Worm (Caenorhabditis elegans) whole organism, L1 larva: Measurements from ENCODE around the gene smg-8.

ENCODE experiments used
- C04F5.9 ChIP-seq: sonication (generic microtip); optimal IDR thresholded peaks from 2 replicates; lab custom pipeline; 2016; ENCODE audit warnings: missing genetic modification characterization, missing compliant biosample characterization
- C34B4.2 ChIP-seq: sonication (generic microtip); optimal IDR thresholded peaks from 2 replicates; lab custom pipeline; 2017; ENCODE audit warnings: mild to moderate bottlenecking, missing genetic modification characterization, missing compliant biosample characterization
- F16B12.6 ChIP-seq: fragments of 150-350 bp; optimal IDR thresholded peaks from 2 replicates; lab custom pipeline; 2014; ENCODE audit warnings: missing biosample characterization, missing genetic modification characterization
- alr-1 ChIP-seq: fragments of 200-800 bp; sonication (Bioruptor generic); optimal IDR thresholded peaks from 2 replicates; lab custom pipeline; 2018; ENCODE audit warnings: borderline replicate concordance, mild to moderate bottlenecking, missing genetic modification characterization, missing compliant biosample characterization
- aly-2 ChIP-seq: fragments of 150-350 bp; optimal IDR thresholded peaks from 2 replicates; lab custom pipeline; 2014; ENCODE audit warnings: missing biosample characterization, missing genetic modification characterization
- blmp-1 ChIP-seq: fragments of 150-350 bp; optimal IDR thresholded peaks from 2 replicates; lab custom pipeline; 2014; ENCODE audit warnings: missing biosample characterization, missing genetic modification characterization
- ceh-63 ChIP-seq: fragments of 200-800 bp; sonication (Bioruptor generic); optimal IDR thresholded peaks from 2 replicates; lab custom pipeline; 2018; ENCODE audit warnings: mild to moderate bottlenecking, missing genetic modification characterization, missing compliant biosample characterization
- ceh-82 ChIP-seq, 3 experiments: fragments of 150-350 bp in 1 of 3; sonication (generic microtip) in 2 of 3; optimal IDR thresholded peaks; 2 replicates each; lab custom pipeline; 2014 to 2017; ENCODE audit warnings: missing biosample characterization in 3 of 3, missing genetic modification characterization in 3 of 3
- ceh-88 ChIP-seq: fragments of 200-800 bp; sonication (Bioruptor generic); IDR thresholded peaks from 2 replicates; pipeline ENCODE4 v1.3.6; 2022; ENCODE audit warnings: missing genetic modification characterization, missing compliant biosample characterization
- ceh-90 ChIP-seq: sonication (generic microtip); optimal IDR thresholded peaks from 2 replicates; lab custom pipeline; 2016; ENCODE audit warnings: missing genetic modification characterization, missing compliant biosample characterization
- ces-1 ChIP-seq: fragments of 150-350 bp; optimal IDR thresholded peaks from 2 replicates; lab custom pipeline; 2014; ENCODE audit warnings: missing biosample characterization, missing genetic modification reagents, missing genetic modification characterization
- dpl-1 ChIP-seq, 3 experiments: fragments of 150-350 bp in 2 of 3; sonication (generic microtip) in 1 of 3; optimal IDR thresholded peaks; 2 replicates each; lab custom pipeline; 2014 to 2017; ENCODE audit warnings: missing biosample characterization in 3 of 3, missing genetic modification characterization in 3 of 3, missing genetic modification reagents in 3 of 3
- dsc-1 ChIP-seq: sonication (generic microtip); optimal IDR thresholded peaks from 2 replicates; lab custom pipeline; 2016; ENCODE audit warnings: mild to moderate bottlenecking, missing genetic modification characterization, missing compliant biosample characterization
- elt-3 ChIP-seq, 6 experiments: fragments of 150-350 bp in 1 of 6; sonication (generic microtip); optimal IDR thresholded peaks; 2 replicates each; lab custom pipeline; 2017 to 2018; ENCODE audit warnings: missing biosample characterization in 6 of 6, missing genetic modification characterization in 6 of 6, inconsistent platforms in 1 of 6
- ets-5 ChIP-seq: fragments of 200-800 bp; sonication (Bioruptor generic); IDR thresholded peaks from 2 replicates; pipeline ENCODE4 v1.3.6; 2022; ENCODE audit warnings: missing genetic modification characterization, missing compliant biosample characterization
- fkh-10 ChIP-seq: sonication (generic microtip); optimal IDR thresholded peaks from 2 replicates; lab custom pipeline; 2017; ENCODE audit warnings: missing biosample characterization, missing genetic modification reagents, missing genetic modification characterization
- fkh-4 ChIP-seq: sonication (generic microtip); optimal IDR thresholded peaks from 2 replicates; lab custom pipeline; 2016; ENCODE audit warnings: missing compliant biosample characterization, missing genetic modification characterization, borderline replicate concordance
- grh-1 ChIP-seq: fragments of 200-800 bp; sonication (Bioruptor generic); IDR thresholded peaks from 2 replicates; pipeline ENCODE4 v1.3.6; 2022; ENCODE audit warnings: missing genetic modification reagents, missing genetic modification characterization, missing compliant biosample characterization
- hlh-17 ChIP-seq: fragments of 200-800 bp; sonication (Bioruptor generic); optimal IDR thresholded peaks from 2 replicates; lab custom pipeline; 2018; ENCODE audit warnings: missing genetic modification characterization, mild to moderate bottlenecking, missing compliant biosample characterization, moderate library complexity, borderline replicate concordance
- irx-1 ChIP-seq: sonication (generic microtip); optimal IDR thresholded peaks from 2 replicates; lab custom pipeline; 2016; ENCODE audit warnings: missing genetic modification characterization, missing compliant biosample characterization
- jun-1 ChIP-seq: fragments of 150-350 bp; optimal IDR thresholded peaks from 2 replicates; lab custom pipeline; 2014; ENCODE audit warnings: missing biosample characterization, missing genetic modification reagents, missing genetic modification characterization
- lin-13 ChIP-seq: fragments of 150-350 bp; optimal IDR thresholded peaks from 2 replicates; lab custom pipeline; 2014; ENCODE audit warnings: missing biosample characterization, missing genetic modification reagents, missing genetic modification characterization
- lin-14 ChIP-seq: fragments of 200-800 bp; sonication (Bioruptor generic); optimal IDR thresholded peaks from 2 replicates; lab custom pipeline; 2018; ENCODE audit warnings: mild to moderate bottlenecking, missing genetic modification characterization, moderate library complexity, missing compliant biosample characterization
- lin-39 ChIP-seq: fragments of 150-350 bp; optimal IDR thresholded peaks from 2 replicates; lab custom pipeline; 2014; ENCODE audit warnings: missing biosample characterization, missing genetic modification reagents, missing genetic modification characterization
- lsy-2 ChIP-seq, 2 experiments: fragments of 150-350 bp; optimal IDR thresholded peaks; 2 replicates each; lab custom pipeline; 2014; ENCODE audit warnings: missing biosample characterization in 2 of 2, missing genetic modification characterization in 2 of 2
- mef-2 ChIP-seq: fragments of 150-350 bp; optimal IDR thresholded peaks from 2 replicates; lab custom pipeline; 2014; ENCODE audit warnings: missing biosample characterization, missing genetic modification characterization
- nhr-19 ChIP-seq: fragments of 200-800 bp; sonication (Bioruptor generic); conservative IDR thresholded peaks from 2 replicates; pipeline ENCODE4 v1.3.6; 2022; ENCODE audit warnings: missing genetic modification characterization, missing compliant biosample characterization
- nhr-20 ChIP-seq: sonication (generic microtip); optimal IDR thresholded peaks from 2 replicates; lab custom pipeline; 2016; ENCODE audit warnings: mild to moderate bottlenecking, missing genetic modification characterization, missing compliant biosample characterization
- nhr-237 ChIP-seq: fragments of 150-350 bp; optimal IDR thresholded peaks from 2 replicates; lab custom pipeline; 2014; ENCODE audit warnings: missing biosample characterization, missing genetic modification characterization
- nhr-47 ChIP-seq: sonication (generic microtip); optimal IDR thresholded peaks from 2 replicates; lab custom pipeline; 2016; ENCODE audit warnings: mild to moderate bottlenecking, missing genetic modification characterization, moderate library complexity, missing compliant biosample characterization
- nhr-71 ChIP-seq: sonication (generic microtip); optimal IDR thresholded peaks from 2 replicates; lab custom pipeline; 2016; ENCODE audit warnings: mild to moderate bottlenecking, missing genetic modification characterization, moderate library complexity, missing compliant biosample characterization
- nhr-85 ChIP-seq: sonication (generic microtip); peaks from one replicate; lab custom pipeline; 2016; ENCODE audit warnings: missing genetic modification characterization, inconsistent platforms, missing compliant biosample characterization
- nhr-90 ChIP-seq: sonication (generic microtip); optimal IDR thresholded peaks from 2 replicates; lab custom pipeline; 2016; ENCODE audit warnings: mild to moderate bottlenecking, missing genetic modification characterization, missing compliant biosample characterization; ENCODE audit not compliant: poor library complexity
- pag-3 ChIP-seq: sonication (generic microtip); optimal IDR thresholded peaks from 2 replicates; lab custom pipeline; 2017; ENCODE audit warnings: missing genetic modification characterization, mild to moderate bottlenecking, missing compliant biosample characterization, antibody characterized with exemption, borderline replicate concordance; ENCODE audit not compliant: insufficient read depth
- pax-3 ChIP-seq: fragments of 200-800 bp; sonication (Bioruptor generic); optimal IDR thresholded peaks from 2 replicates; lab custom pipeline; 2018; ENCODE audit warnings: mild to moderate bottlenecking, missing genetic modification characterization, moderate library complexity, missing compliant biosample characterization
- rnt-1 ChIP-seq: sonication (generic microtip); optimal IDR thresholded peaks from 2 replicates; lab custom pipeline; 2016; ENCODE audit warnings: mild to moderate bottlenecking, missing genetic modification characterization, moderate library complexity, missing compliant biosample characterization
- snpc-4 ChIP-seq: fragments of 150-350 bp; optimal IDR thresholded peaks from 2 replicates; lab custom pipeline; 2014; ENCODE audit warnings: missing biosample characterization, missing genetic modification characterization
- snu-23 ChIP-seq: sonication (generic microtip); optimal IDR thresholded peaks from 2 replicates; lab custom pipeline; 2016; ENCODE audit warnings: missing genetic modification characterization, missing compliant biosample characterization
- sox-4 ChIP-seq: sonication (generic microtip); optimal IDR thresholded peaks from 2 replicates; lab custom pipeline; 2016; ENCODE audit warnings: missing genetic modification characterization, missing compliant biosample characterization
- sptf-1 ChIP-seq: fragments of 150-350 bp; optimal IDR thresholded peaks from 2 replicates; lab custom pipeline; 2014; ENCODE audit warnings: missing biosample characterization, missing genetic modification characterization
- sup-37 ChIP-seq: fragments of 200-800 bp; sonication (Bioruptor generic); optimal IDR thresholded peaks from 2 replicates; lab custom pipeline; 2018; ENCODE audit warnings: mild to moderate bottlenecking, missing genetic modification characterization, missing compliant biosample characterization
- swsn-7 ChIP-seq: sonication (generic microtip); optimal IDR thresholded peaks from 2 replicates; lab custom pipeline; 2016; ENCODE audit warnings: missing genetic modification characterization, missing compliant biosample characterization
- tlp-1 ChIP-seq: fragments of 150-350 bp; optimal IDR thresholded peaks from 2 replicates; lab custom pipeline; 2014; ENCODE audit warnings: missing biosample characterization, missing genetic modification characterization
- unc-62 ChIP-seq: fragments of 150-350 bp; optimal IDR thresholded peaks from 2 replicates; lab custom pipeline; 2014; ENCODE audit warnings: missing biosample characterization, missing genetic modification reagents, missing genetic modification characterization
- unc-86 ChIP-seq: sonication (generic microtip); optimal IDR thresholded peaks from 2 replicates; lab custom pipeline; 2016; ENCODE audit warnings: missing genetic modification characterization, missing compliant biosample characterization
- unc-98 ChIP-seq: fragments of 200-800 bp; sonication (Bioruptor generic); IDR thresholded peaks from 2 replicates; pipeline ENCODE4 v1.3.6; 2022; ENCODE audit warnings: missing genetic modification characterization, missing compliant biosample characterization
- vab-15 ChIP-seq: sonication (generic microtip); optimal IDR thresholded peaks from 2 replicates; lab custom pipeline; 2017; ENCODE audit warnings: missing genotype, mild to moderate bottlenecking, missing genetic modification characterization, missing compliant biosample characterization
- xbp-1 ChIP-seq: sonication (generic microtip); optimal IDR thresholded peaks from 2 replicates; lab custom pipeline; 2016; ENCODE audit warnings: missing genetic modification characterization, missing compliant biosample characterization
- zag-1 ChIP-seq: fragments of 150-350 bp; optimal IDR thresholded peaks from 2 replicates; lab custom pipeline; 2014; ENCODE audit warnings: missing biosample characterization, missing genetic modification characterization
- zip-4 ChIP-seq: fragments of 200-800 bp; sonication (Bioruptor generic); optimal IDR thresholded peaks from 2 replicates; lab custom pipeline; 2018; ENCODE audit warnings: mild to moderate bottlenecking, missing genetic modification characterization, moderate library complexity, missing compliant biosample characterization
- ztf-11 ChIP-seq, 2 experiments: sonication (generic microtip); optimal IDR thresholded peaks; 2 replicates each; lab custom pipeline; 2016 to 2017; ENCODE audit warnings: missing genetic modification characterization in 2 of 2, missing biosample characterization in 1 of 2, missing compliant biosample characterization in 1 of 2
- ztf-4 ChIP-seq: fragments of 150-350 bp; optimal IDR thresholded peaks from 2 replicates; lab custom pipeline; 2014; ENCODE audit warnings: missing biosample characterization, missing genetic modification characterization

Gene smg-8

ce11 chrII:14437922-14438458, 3.2 kb upstream of the smg-8 start, which contains the start of gene K04B12.2 (continued):
- TF ChIP-seq vab-15 (no peak), nhr-47 (peak; percentile 70), sptf-1 (tag; lab: Kevin White, UChicago) (no peak), fkh-10 (GFP tag; lab: Kevin White, UChicago) (no peak), ceh-82 (tag; optimal IDR thresholded peaks at IDR 0.05; lab: Kevin White, UChicago) (peak in 2 of 3 experiments; percentile 46 to 66), lin-13 (peak; percentile 4), snpc-4 (tag; lab: Kevin White, UChicago) (peak; percentile 60), lin-14 (GFP tag; lab: Kevin White, UChicago) (peak; percentile 93), xbp-1 (peak; percentile 52), lsy-2 (tag; optimal IDR thresholded peaks at IDR 0.05; lab: Kevin White, UChicago) (peak; percentile 35 to 76), sup-37 (GFP tag; lab: Kevin White, UChicago) (no peak), nhr-90 (tag; lab: Kevin White, UChicago) (peak; percentile 41), fkh-4 (tag; lab: Kevin White, UChicago) (no peak), jun-1 (no peak), pag-3 (no peak), nhr-20 (peak; percentile 74), elt-3 (tag; optimal IDR thresholded peaks at IDR 0.05; lab: Kevin White, UChicago) (peak in 3 of 6 experiments; percentile 1 to 52 (median 30)), zag-1 (tag; lab: Kevin White, UChicago) (no peak), nhr-85 (peak; percentile 78), ces-1 (GFP tag; lab: Kevin White, UChicago) (no peak), unc-86 (tag; lab: Kevin White, UChicago) (peak; percentile 2), hlh-17 (GFP tag; lab: Kevin White, UChicago) (no peak), ceh-90 (tag; lab: Kevin White, UChicago) (no peak), unc-62 (no peak), nhr-237 (tag; lab: Kevin White, UChicago) (no peak), dpl-1 (GFP tag; optimal IDR thresholded peaks at IDR 0.05; lab: Kevin White, UChicago) (peak; percentile 57 to 67 (median 63)), zip-4 (GFP tag; lab: Kevin White, UChicago) (no peak), dsc-1 (tag; lab: Kevin White, UChicago) (no peak), nhr-19 (GFP tag; lab: Robert Waterston, UW) (peak; percentile 50), tlp-1 (tag; lab: Kevin White, UChicago) (no peak), ceh-63 (GFP tag; lab: Kevin White, UChicago) (no peak), ets-5 (no peak), ztf-4 (tag; lab: Kevin White, UChicago) (no peak), nhr-71 (tag; lab: Kevin White, UChicago) (peak; percentile 75), F16B12.6 (tag; lab: Kevin White, UChicago) (peak; percentile 16), snu-23 (GFP tag; lab: Kevin White, UChicago) (peak; percentile 83), ceh-88 (GFP tag; lab: Robert Waterston, UW) (no peak), pax-3 (no peak), ztf-11 (tag; optimal IDR thresholded peaks at IDR 0.05; lab: Kevin White, UChicago) (no peak), swsn-7 (tag; lab: Kevin White, UChicago) (peak; percentile 59), alr-1 (tag; lab: Kevin White, UChicago) (no peak), irx-1 (tag; lab: Kevin White, UChicago) (no peak), C34B4.2 (tag; lab: Kevin White, UChicago) (no peak), blmp-1 (tag; lab: Kevin White, UChicago) (peak; percentile 57), grh-1 (GFP tag; lab: Robert Waterston, UW) (no peak), lin-39 (tag; lab: Kevin White, UChicago) (no peak), aly-2 (no peak), rnt-1 (tag; lab: Kevin White, UChicago) (peak; percentile 48), unc-98 (GFP tag; lab: Robert Waterston, UW) (no peak), C04F5.9 (tag; lab: Kevin White, UChicago) (no peak), mef-2 (tag; lab: Kevin White, UChicago) (peak; percentile 36), sox-4 (tag; lab: Kevin White, UChicago) (no peak)
